In genomic region chr3R:14370199-14370933, dm6 we compare ENCODE assay signal across 1 fruit fly cellular context.
A peak's percentile ranks its signal among the peaks of the same experiment; 100 is the strongest.
TF ChIP-seq lines count a peak whose summit lies in the region.

No protein-coding gene starts in this region.

TF ChIP-seq in whole organism, embryonic, 481 proteins besides CTCF, POLR2A, EP300 and RAD21 (continued from another document and continues in another):
- peak; percentile 53 for TF ChIP-seq CG10147 (GFP tag; optimal IDR thresholded peaks at IDR 0.05; lab: Kevin White, UChicago)
- TF ChIP-seq kah (GFP tag; optimal IDR thresholded peaks at IDR 0.05; lab: Kevin White, UChicago), result no peak
- no peak for TF ChIP-seq CG42726 (GFP tag; IDR thresholded peaks at IDR 0.05; lab: Robert Waterston, UW; ENCODE audit: partially characterized antibody)
- TF ChIP-seq CG9817 (tag; optimal IDR thresholded peaks at IDR 0.05; lab: Kevin White, UChicago), result peak; percentile 62
- no peak for TF ChIP-seq CG6791 (GFP tag; IDR thresholded peaks at IDR 0.05; lab: Robert Waterston, UW; ENCODE audit: partially characterized antibody)
- TF ChIP-seq CG7928 (GFP tag; optimal IDR thresholded peaks at IDR 0.05; lab: Kevin White, UChicago), result no peak
- peak; percentile 1 for TF ChIP-seq CG17186 (GFP tag; optimal IDR thresholded peaks at IDR 0.05; lab: Kevin White, UChicago)
- TF ChIP-seq jing (GFP tag; optimal IDR thresholded peaks at IDR 0.05; lab: Kevin White, UChicago), result peak; percentile 59
- TF ChIP-seq trem (tag; optimal IDR thresholded peaks at IDR 0.05; lab: Kevin White, UChicago), result peak; percentile 18
- no peak for TF ChIP-seq CG7745 (tag; optimal IDR thresholded peaks at IDR 0.05; lab: Kevin White, UChicago)
- peak; percentile 68 for TF ChIP-seq CG4820 (GFP tag; optimal IDR thresholded peaks at IDR 0.05; lab: Kevin White, UChicago)
- peak; percentile 49; the same call in 1 of the 2 replicates for TF ChIP-seq CG11085 (GFP tag; IDR thresholded peaks at IDR 0.05; lab: Robert Waterston, UW)
- TF ChIP-seq CG6654 (GFP tag; optimal IDR thresholded peaks at IDR 0.05; lab: Kevin White, UChicago), result no peak
- peak; percentile 22 for TF ChIP-seq Ravus (GFP tag; IDR thresholded peaks at IDR 0.05; lab: Robert Waterston, UW)
- no peak for TF ChIP-seq Sin3A (optimal IDR thresholded peaks at IDR 0.05; lab: Kevin White, UChicago)
- TF ChIP-seq Stat92E (GFP tag; optimal IDR thresholded peaks at IDR 0.05; lab: Kevin White, UChicago), result no peak
- peak; percentile 47 for TF ChIP-seq NC2α (GFP tag; optimal IDR thresholded peaks at IDR 0.05; lab: Kevin White, UChicago)
- peak; percentile 67 for TF ChIP-seq fd96Cb (tag; optimal IDR thresholded peaks at IDR 0.05; lab: Kevin White, UChicago)
- peak; percentile 75; the same call in 2 of the 3 replicates for TF ChIP-seq CG2889 (GFP tag; IDR thresholded peaks at IDR 0.05; lab: Robert Waterston, UW)
- TF ChIP-seq YL-1 (GFP tag; optimal IDR thresholded peaks at IDR 0.05; lab: Kevin White, UChicago), result no peak
- peak; percentile 91 for TF ChIP-seq vvl (GFP tag; IDR thresholded peaks at IDR 0.05; lab: Robert Waterston, UW)
- TF ChIP-seq CG2202 (tag; optimal IDR thresholded peaks at IDR 0.05; lab: Kevin White, UChicago), result peak; percentile 19
- TF ChIP-seq sens-2 (GFP tag; IDR thresholded peaks at IDR 0.05; lab: Robert Waterston, UW), result peak; percentile 66; the same call in 1 of the 2 replicates
- peak; percentile 49 for TF ChIP-seq CG10565 (GFP tag; optimal IDR thresholded peaks at IDR 0.05; lab: Kevin White, UChicago)
- peak; percentile 82 for TF ChIP-seq Ada2b (GFP tag; IDR thresholded peaks at IDR 0.05; lab: Robert Waterston, UW)
- peak; percentile 44; the same call in 1 of the 2 replicates for TF ChIP-seq dati (GFP tag; IDR thresholded peaks at IDR 0.05; lab: Robert Waterston, UW)
- TF ChIP-seq CG18262 (tag; optimal IDR thresholded peaks at IDR 0.05; lab: Kevin White, UChicago), result peak; percentile 58
- TF ChIP-seq stwl (tag; optimal IDR thresholded peaks at IDR 0.05; lab: Kevin White, UChicago), result no peak
- peak; percentile 64 for TF ChIP-seq NK7.1 (GFP tag; optimal IDR thresholded peaks at IDR 0.05; lab: Kevin White, UChicago)
- peak; percentile 52 for TF ChIP-seq CG1529 (GFP tag; optimal IDR thresholded peaks at IDR 0.05; lab: Kevin White, UChicago)
- TF ChIP-seq peb (GFP tag; IDR thresholded peaks at IDR 0.05; lab: Robert Waterston, UW), result peak; percentile 83
- peak; percentile 78 for TF ChIP-seq lilli (GFP tag; optimal IDR thresholded peaks at IDR 0.05; lab: Kevin White, UChicago)
- no peak for TF ChIP-seq Neu2 (GFP tag; optimal IDR thresholded peaks at IDR 0.05; lab: Kevin White, UChicago; ENCODE audit: borderline replicate concordance)
- no peak for TF ChIP-seq Nf-YC (tag; optimal IDR thresholded peaks at IDR 0.05; lab: Kevin White, UChicago)
- peak; percentile 46 for TF ChIP-seq run (tag; optimal IDR thresholded peaks at IDR 0.05; lab: Kevin White, UChicago)
- TF ChIP-seq Abd-B (GFP tag; optimal IDR thresholded peaks at IDR 0.05; lab: Kevin White, UChicago), result peak; percentile 70
- TF ChIP-seq CG4730 (GFP tag; IDR thresholded peaks at IDR 0.05; lab: Robert Waterston, UW), result peak; percentile 68
- 0 out of 2 replicates have a peak, but pooled peaks have one; percentile 25 for TF ChIP-seq MBD-R2 (GFP tag; IDR thresholded peaks at IDR 0.05; lab: Robert Waterston, UW)
- TF ChIP-seq CG14050 (GFP tag; IDR thresholded peaks at IDR 0.05; lab: Robert Waterston, UW), result peak; percentile 86
- TF ChIP-seq Blimp-1 (GFP tag; optimal IDR thresholded peaks at IDR 0.05; lab: Kevin White, UChicago), result peak; percentile 73
- TF ChIP-seq zfh2 (GFP tag; optimal IDR thresholded peaks at IDR 0.05; lab: Kevin White, UChicago), result peak; percentile 52
- TF ChIP-seq crc (GFP tag; optimal IDR thresholded peaks at IDR 0.05; lab: Kevin White, UChicago), result peak; percentile 47
- peak; percentile 31 for TF ChIP-seq CG6683 (GFP tag; optimal IDR thresholded peaks at IDR 0.05; lab: Kevin White, UChicago)
- peak; percentile 49 for TF ChIP-seq CG18764 (GFP tag; optimal IDR thresholded peaks at IDR 0.05; lab: Kevin White, UChicago)
- TF ChIP-seq Trl (optimal IDR thresholded peaks at IDR 0.05; lab: Kevin White, UChicago), result peak; percentile 48 to 74
- TF ChIP-seq Trl (GFP tag; optimal IDR thresholded peaks at IDR 0.05; lab: Kevin White, UChicago), result peak; percentile 68
- TF ChIP-seq br (optimal IDR thresholded peaks at IDR 0.05; lab: Kevin White, UChicago), result no peak
- TF ChIP-seq CG3281 (GFP tag; optimal IDR thresholded peaks at IDR 0.05; lab: Kevin White, UChicago), result peak; percentile 54
- TF ChIP-seq CG11560 (tag; IDR thresholded peaks at IDR 0.05; lab: Robert Waterston, UW), result peak; percentile 43; the same call in 1 of the 3 replicates
- TF ChIP-seq bowl (GFP tag; IDR thresholded peaks at IDR 0.05; lab: Robert Waterston, UW), result peak; percentile 72
- no peak for TF ChIP-seq hth (optimal IDR thresholded peaks at IDR 0.05; lab: Kevin White, UChicago)
- TF ChIP-seq CG32767 (GFP tag; IDR thresholded peaks at IDR 0.05; lab: Robert Waterston, UW), result peak; percentile 75
- TF ChIP-seq CG14441 (GFP tag; IDR thresholded peaks at IDR 0.05; lab: Robert Waterston, UW), result peak; percentile 86
- TF ChIP-seq Fer1 (GFP tag; optimal IDR thresholded peaks at IDR 0.05; lab: Kevin White, UChicago), result peak; percentile 53
- peak; percentile 84 for TF ChIP-seq ken (GFP tag; IDR thresholded peaks at IDR 0.05; lab: Robert Waterston, UW)
- peak; percentile 85 for TF ChIP-seq CG2120 (GFP tag; optimal IDR thresholded peaks at IDR 0.05; lab: Kevin White, UChicago)
- TF ChIP-seq Fer3 (tag; optimal IDR thresholded peaks at IDR 0.05; lab: Kevin White, UChicago), result peak; percentile 43
- TF ChIP-seq dmrt99B (tag; optimal IDR thresholded peaks at IDR 0.05; lab: Kevin White, UChicago), result peak; percentile 83
- peak; percentile 41 for TF ChIP-seq CG8089 (GFP tag; optimal IDR thresholded peaks at IDR 0.05; lab: Kevin White, UChicago)
- peak; percentile 72 for TF ChIP-seq Dip3 (GFP tag; optimal IDR thresholded peaks at IDR 0.05; lab: Kevin White, UChicago)
- TF ChIP-seq CG17361 (GFP tag; IDR thresholded peaks at IDR 0.05; lab: Robert Waterston, UW), result peak; percentile 74
- TF ChIP-seq corto (GFP tag; optimal IDR thresholded peaks at IDR 0.05; lab: Kevin White, UChicago), result peak; percentile 78
- peak; percentile 80 for TF ChIP-seq zfh1 (GFP tag; IDR thresholded peaks at IDR 0.05; lab: Robert Waterston, UW)
- TF ChIP-seq CG2199 (GFP tag; IDR thresholded peaks at IDR 0.05; lab: Robert Waterston, UW), result peak; percentile 80
- peak; percentile 47; the same call in 1 of the 4 replicates for TF ChIP-seq Gug (GFP tag; IDR thresholded peaks at IDR 0.05; lab: Robert Waterston, UW)
- TF ChIP-seq bbx (GFP tag; IDR thresholded peaks at IDR 0.05; lab: Robert Waterston, UW; ENCODE audit: partially characterized antibody), result no peak
- 0 out of 2 replicates have a peak, but pooled peaks have one; percentile 37 for TF ChIP-seq NFAT (GFP tag; IDR thresholded peaks at IDR 0.05; lab: Robert Waterston, UW)
- TF ChIP-seq abd-A (tag; optimal IDR thresholded peaks at IDR 0.05; lab: Kevin White, UChicago), result peak; percentile 96
- peak; percentile 61 for TF ChIP-seq CG9437 (GFP tag; optimal IDR thresholded peaks at IDR 0.05; lab: Kevin White, UChicago)
- TF ChIP-seq Camta (GFP tag; optimal IDR thresholded peaks at IDR 0.05; lab: Kevin White, UChicago), result peak; percentile 81
- TF ChIP-seq CG9932 (GFP tag; IDR thresholded peaks at IDR 0.05; lab: Robert Waterston, UW), result peak; percentile 72
- TF ChIP-seq h (optimal IDR thresholded peaks at IDR 0.05; lab: Kevin White, UChicago), result no peak
- TF ChIP-seq Hey (tag; optimal IDR thresholded peaks at IDR 0.05; lab: Kevin White, UChicago), result peak; percentile 50
- TF ChIP-seq cg (GFP tag; optimal IDR thresholded peaks at IDR 0.05; lab: Kevin White, UChicago), result peak; percentile 73
- peak; percentile 29 for TF ChIP-seq CG8924 (tag; optimal IDR thresholded peaks at IDR 0.05; lab: Kevin White, UChicago)
- peak; percentile 69 for TF ChIP-seq CG2712 (tag; optimal IDR thresholded peaks at IDR 0.05; lab: Kevin White, UChicago)
- TF ChIP-seq Ptx1 (GFP tag; IDR thresholded peaks at IDR 0.05; lab: Robert Waterston, UW), result peak; percentile 89
- peak; percentile 15 for TF ChIP-seq pros (GFP tag; optimal IDR thresholded peaks at IDR 0.05; lab: Kevin White, UChicago)
- TF ChIP-seq tll (GFP tag; optimal IDR thresholded peaks at IDR 0.05; lab: Kevin White, UChicago), result no peak
- peak; percentile 48 for TF ChIP-seq Six4 (GFP tag; optimal IDR thresholded peaks at IDR 0.05; lab: Kevin White, UChicago)
- peak; percentile 63 for TF ChIP-seq CG12769 (tag; optimal IDR thresholded peaks at IDR 0.05; lab: Kevin White, UChicago)
- TF ChIP-seq CG17829 (tag; optimal IDR thresholded peaks at IDR 0.05; lab: Kevin White, UChicago), result peak; percentile 66
- peak; percentile 48 for TF ChIP-seq CG18011 (GFP tag; optimal IDR thresholded peaks at IDR 0.05; lab: Kevin White, UChicago)
- TF ChIP-seq HLH54F (GFP tag; optimal IDR thresholded peaks at IDR 0.05; lab: Kevin White, UChicago), result peak; percentile 62
- TF ChIP-seq CG5245 (GFP tag; optimal IDR thresholded peaks at IDR 0.05; lab: Kevin White, UChicago), result peak; percentile 72
- TF ChIP-seq Dbx (GFP tag; IDR thresholded peaks at IDR 0.05; lab: Robert Waterston, UW), result peak; percentile 68; the same call in 2 of the 3 replicates
- TF ChIP-seq cato (GFP tag; optimal IDR thresholded peaks at IDR 0.05; lab: Kevin White, UChicago; ENCODE audit: borderline replicate concordance), result peak; percentile 71
- no peak for TF ChIP-seq Kr (GFP tag; optimal IDR thresholded peaks at IDR 0.05; lab: Kevin White, UChicago)
- TF ChIP-seq CG11695 (GFP tag; IDR thresholded peaks at IDR 0.05; lab: Robert Waterston, UW), result peak; percentile 85
- no peak for TF ChIP-seq amos (GFP tag; IDR thresholded peaks at IDR 0.05; lab: Robert Waterston, UW; ENCODE audit: partially characterized antibody)
- TF ChIP-seq Aef1 (GFP tag; IDR thresholded peaks at IDR 0.05; lab: Robert Waterston, UW), result peak; percentile 79
- peak; percentile 92 for TF ChIP-seq Atf6 (GFP tag; IDR thresholded peaks at IDR 0.05; lab: Robert Waterston, UW)
- peak; percentile 79 for TF ChIP-seq ap (GFP tag; IDR thresholded peaks at IDR 0.05; lab: Robert Waterston, UW)
- peak; percentile 79 for TF ChIP-seq CG13424 (tag; optimal IDR thresholded peaks at IDR 0.05; lab: Kevin White, UChicago)
- TF ChIP-seq B-H1 (GFP tag; IDR thresholded peaks at IDR 0.05; lab: Robert Waterston, UW), result peak; percentile 82
- no peak for TF ChIP-seq CG13287 (GFP tag; IDR thresholded peaks at IDR 0.05; lab: Robert Waterston, UW; ENCODE audit: partially characterized antibody)
- TF ChIP-seq sens (GFP tag; lab: Kevin White, UChicago), result peak; percentile 98
- peak; percentile 45 for TF ChIP-seq odd (GFP tag; optimal IDR thresholded peaks at IDR 0.05; lab: Kevin White, UChicago)
- TF ChIP-seq Lim3 (GFP tag; IDR thresholded peaks at IDR 0.05; lab: Robert Waterston, UW), result 0 out of 2 replicates have a peak, but pooled peaks have one; percentile 16
- peak; percentile 22 for TF ChIP-seq Lhr (GFP tag; optimal IDR thresholded peaks at IDR 0.05; lab: Kevin White, UChicago)
- TF ChIP-seq CG4360 (GFP tag; IDR thresholded peaks at IDR 0.05; lab: Robert Waterston, UW), result no peak
- TF ChIP-seq gro (GFP tag; optimal IDR thresholded peaks at IDR 0.05; lab: Kevin White, UChicago), result peak; percentile 44
- TF ChIP-seq pita (GFP tag; optimal IDR thresholded peaks at IDR 0.05; lab: Kevin White, UChicago), result no peak
- TF ChIP-seq bigmax (GFP tag; optimal IDR thresholded peaks at IDR 0.05; lab: Kevin White, UChicago), result no peak
- peak; percentile 2 for TF ChIP-seq CG4328 (GFP tag; optimal IDR thresholded peaks at IDR 0.05; lab: Kevin White, UChicago)
- TF ChIP-seq mam (GFP tag; optimal IDR thresholded peaks at IDR 0.05; lab: Kevin White, UChicago), result peak; percentile 70
- TF ChIP-seq slou (GFP tag; optimal IDR thresholded peaks at IDR 0.05; lab: Kevin White, UChicago), result peak; percentile 27
- peak; percentile 79 for TF ChIP-seq CG11456 (GFP tag; IDR thresholded peaks at IDR 0.05; lab: Robert Waterston, UW)
- TF ChIP-seq CG16813 (GFP tag; IDR thresholded peaks at IDR 0.05; lab: Robert Waterston, UW; ENCODE audit: partially characterized antibody), result no peak
- no peak for TF ChIP-seq pan (optimal IDR thresholded peaks at IDR 0.05; lab: Kevin White, UChicago)
- peak in 1 of 2 experiments; percentile 87 for TF ChIP-seq pan (GFP tag; optimal IDR thresholded peaks at IDR 0.05 in 1 of 2, IDR thresholded peaks at IDR 0.05 in 1 of 2)
- TF ChIP-seq CG10321 (GFP tag; IDR thresholded peaks at IDR 0.05; lab: Robert Waterston, UW), result 0 out of 2 replicates have a peak, but pooled peaks have one; percentile 30
- peak; percentile 87 for TF ChIP-seq CG17359 (tag; optimal IDR thresholded peaks at IDR 0.05; lab: Kevin White, UChicago)
- peak; percentile 22 for TF ChIP-seq CG12236 (GFP tag; optimal IDR thresholded peaks at IDR 0.05; lab: Kevin White, UChicago)
- TF ChIP-seq Mes4 (GFP tag; optimal IDR thresholded peaks at IDR 0.05; lab: Kevin White, UChicago), result peak; percentile 68
- peak; percentile 82 for TF ChIP-seq E2f1 (GFP tag; IDR thresholded peaks at IDR 0.05; lab: Robert Waterston, UW)
- TF ChIP-seq pzg (GFP tag; optimal IDR thresholded peaks at IDR 0.05; lab: Kevin White, UChicago), result no peak
- TF ChIP-seq HLHmδ (GFP tag; optimal IDR thresholded peaks at IDR 0.05; lab: Kevin White, UChicago), result no peak
- TF ChIP-seq pho (GFP tag; optimal IDR thresholded peaks at IDR 0.05; lab: Kevin White, UChicago), result peak; percentile 75
- peak; percentile 16 for TF ChIP-seq CG1233 (GFP tag; optimal IDR thresholded peaks at IDR 0.05; lab: Kevin White, UChicago)
- TF ChIP-seq Xbp1 (GFP tag; optimal IDR thresholded peaks at IDR 0.05; lab: Kevin White, UChicago), result peak; percentile 84
- peak; percentile 86 for TF ChIP-seq az2 (GFP tag; optimal IDR thresholded peaks at IDR 0.05; lab: Kevin White, UChicago)
- TF ChIP-seq CG6175 (GFP tag; IDR thresholded peaks at IDR 0.05; lab: Robert Waterston, UW), result peak; percentile 73; the same call in 2 of the 3 replicates
- TF ChIP-seq Dfd (GFP tag; optimal IDR thresholded peaks at IDR 0.05; lab: Kevin White, UChicago), result no peak
- TF ChIP-seq salm (tag; optimal IDR thresholded peaks at IDR 0.05; lab: Kevin White, UChicago), result peak; percentile 11
- no peak for TF ChIP-seq MTF-1 (GFP tag; optimal IDR thresholded peaks at IDR 0.05; lab: Kevin White, UChicago; ENCODE audit: borderline replicate concordance)
- TF ChIP-seq CG2116 (GFP tag; optimal IDR thresholded peaks at IDR 0.05; lab: Kevin White, UChicago), result peak; percentile 18
- TF ChIP-seq sisA (GFP tag; IDR thresholded peaks at IDR 0.05; lab: Robert Waterston, UW), result peak; percentile 85
- peak; percentile 21 for TF ChIP-seq HmgZ (tag; optimal IDR thresholded peaks at IDR 0.05; lab: Kevin White, UChicago)
